Worm (Caenorhabditis elegans): ENCODE measurements around the gene F08H9.2.

F08H9.2 gene

DNA sequence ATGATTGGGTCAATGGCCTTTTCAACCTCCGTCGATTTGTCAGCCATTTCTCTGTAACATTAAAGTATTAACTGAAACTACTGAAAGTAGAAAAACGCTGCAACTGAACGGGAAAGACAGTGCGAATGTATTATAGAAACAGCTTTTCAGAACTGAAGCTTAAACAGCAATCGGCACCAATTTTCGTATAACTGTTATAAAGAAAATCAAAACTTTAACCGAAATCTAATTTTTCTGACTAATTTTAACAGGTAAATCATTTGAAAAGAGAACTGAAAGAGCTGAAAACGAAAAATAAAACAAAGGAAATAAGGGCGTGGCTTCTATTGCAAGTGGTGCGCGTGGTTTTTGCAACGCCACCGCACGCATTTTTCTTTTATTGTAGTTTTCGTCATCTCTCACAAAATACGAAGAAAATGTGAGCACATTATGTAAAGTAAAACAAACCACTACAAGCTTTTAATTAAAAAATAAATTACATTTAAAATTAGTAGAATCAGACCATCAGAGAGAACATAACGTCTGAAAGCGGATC is 35.4 kb upstream of the F08H9.2 start, which contains the start of gene rrsr-1:
Gene rrsr-1, minus strand, starts transcription at position 51 of the 535 bp plus-strand sequence.
- no peak for TF ChIP-seq jun-1 (tag; optimal IDR thresholded peaks at IDR 0.05)
- no peak for TF ChIP-seq nhr-76 (tag; optimal IDR thresholded peaks at IDR 0.05)
- TF ChIP-seq Y116A8C.19 (tag; optimal IDR thresholded peaks at IDR 0.05; ENCODE audit: borderline replicate concordance), result no peak
- no peak for TF ChIP-seq ces-1 (GFP tag; optimal IDR thresholded peaks at IDR 0.05)
- TF ChIP-seq vab-15 (tag; optimal IDR thresholded peaks at IDR 0.05), result no peak
- TF ChIP-seq sox-4 (tag; optimal IDR thresholded peaks at IDR 0.05), result peak; percentile 15
- no peak for TF ChIP-seq zip-4 (GFP tag; optimal IDR thresholded peaks at IDR 0.05)
- TF ChIP-seq nhr-77 (tag; optimal IDR thresholded peaks at IDR 0.05), result no peak
- TF ChIP-seq C16A3.4 (tag; optimal IDR thresholded peaks at IDR 0.05), result peak; percentile 23
- TF ChIP-seq lsy-2 (tag; optimal IDR thresholded peaks at IDR 0.05), result peak in 1 of 2 experiments; percentile 40
- TF ChIP-seq unc-30 (tag; optimal IDR thresholded peaks at IDR 0.05), result no peak
- peak; percentile 15 for TF ChIP-seq lir-3 (tag; optimal IDR thresholded peaks at IDR 0.05; ENCODE audit: poor library complexity)
- TF ChIP-seq ets-5 (GFP tag; IDR thresholded peaks at IDR 0.05), result no peak
- TF ChIP-seq F16B12.6 (tag; optimal IDR thresholded peaks at IDR 0.05), result no peak
- peak; percentile 49 to 58 for TF ChIP-seq efl-1 (optimal IDR thresholded peaks at IDR 0.05)
- TF ChIP-seq efl-1 (GFP tag; optimal IDR thresholded peaks at IDR 0.05 in 1 of 2), result peak; percentile 32 to 96
- no peak for TF ChIP-seq pag-3 (tag; optimal IDR thresholded peaks at IDR 0.05; ENCODE audit: borderline replicate concordance, insufficient read depth)
- no peak for TF ChIP-seq lin-13 (GFP tag; optimal IDR thresholded peaks at IDR 0.05)
- TF ChIP-seq nhr-11 (tag; optimal IDR thresholded peaks at IDR 0.05), result peak; percentile 2
- peak in 1 of 2 experiments; percentile 54 for TF ChIP-seq lin-35 (GFP tag; optimal IDR thresholded peaks at IDR 0.05)
- TF ChIP-seq mef-2 (tag; optimal IDR thresholded peaks at IDR 0.05), result no peak
- TF ChIP-seq nhr-85 (tag), result no peak
- TF ChIP-seq efl-3 (GFP tag; optimal IDR thresholded peaks at IDR 0.05), result no peak
- TF ChIP-seq zag-1 (tag; optimal IDR thresholded peaks at IDR 0.05), result no peak
- peak; percentile 75 for TF ChIP-seq unc-130 (tag; optimal IDR thresholded peaks at IDR 0.05)
- TF ChIP-seq nhr-28 (tag; optimal IDR thresholded peaks at IDR 0.05), result no peak
- TF ChIP-seq sptf-1 (tag; optimal IDR thresholded peaks at IDR 0.05), result no peak
- peak; percentile 42 for TF ChIP-seq nhr-19 (GFP tag; conservative IDR thresholded peaks at IDR 0.05)
- TF ChIP-seq ceh-90 (tag; optimal IDR thresholded peaks at IDR 0.05), result no peak
- no peak for TF ChIP-seq hlh-4 (tag; optimal IDR thresholded peaks at IDR 0.05)
- TF ChIP-seq nhr-20 (tag; optimal IDR thresholded peaks at IDR 0.05), result peak; percentile 47
- no peak for TF ChIP-seq lin-15B (tag; optimal IDR thresholded peaks at IDR 0.05)
- no peak for TF ChIP-seq fkh-8 (tag; optimal IDR thresholded peaks at IDR 0.05)
- TF ChIP-seq unc-86 (tag; optimal IDR thresholded peaks at IDR 0.05), result peak; percentile 19
- TF ChIP-seq ceh-88 (GFP tag; IDR thresholded peaks at IDR 0.05), result no peak
- peak; percentile 36 for TF ChIP-seq dsc-1 (tag; optimal IDR thresholded peaks at IDR 0.05)
- TF ChIP-seq lin-14 (GFP tag; optimal IDR thresholded peaks at IDR 0.05), result no peak
- no peak for TF ChIP-seq tlp-1 (tag; optimal IDR thresholded peaks at IDR 0.05)
- no peak for TF ChIP-seq fkh-4 (tag; optimal IDR thresholded peaks at IDR 0.05; ENCODE audit: borderline replicate concordance)
- peak; percentile 42 for TF ChIP-seq tbx-2 (tag; optimal IDR thresholded peaks at IDR 0.05)
- TF ChIP-seq blmp-1 (tag; optimal IDR thresholded peaks at IDR 0.05), result peak; percentile 21
- no peak for TF ChIP-seq mdl-1 (tag; optimal IDR thresholded peaks at IDR 0.05)
- peak in 2 of 3 experiments; percentile 20 to 34 for TF ChIP-seq ceh-82 (tag; optimal IDR thresholded peaks at IDR 0.05)
- TF ChIP-seq grh-1 (GFP tag; IDR thresholded peaks at IDR 0.05), result no peak
- TF ChIP-seq swsn-7 (tag; optimal IDR thresholded peaks at IDR 0.05), result peak; percentile 64
- no peak for TF ChIP-seq ama-1 (optimal IDR thresholded peaks at IDR 0.05)
- TF ChIP-seq elt-2 (tag; optimal IDR thresholded peaks at IDR 0.05), result no peak
- TF ChIP-seq rnt-1 (tag; optimal IDR thresholded peaks at IDR 0.05), result peak; percentile 78
- TF ChIP-seq snpc-4 (tag; optimal IDR thresholded peaks at IDR 0.05), result peak; percentile 57
- TF ChIP-seq ztf-4 (tag; optimal IDR thresholded peaks at IDR 0.05), result no peak
- TF ChIP-seq aha-1 (tag; optimal IDR thresholded peaks at IDR 0.05), result no peak
- TF ChIP-seq nhr-71 (tag; optimal IDR thresholded peaks at IDR 0.05), result no peak
- no peak for TF ChIP-seq pqm-1 (tag; optimal IDR thresholded peaks at IDR 0.05)
- peak; percentile 74 for TF ChIP-seq skn-1 (tag; optimal IDR thresholded peaks at IDR 0.05)
- TF ChIP-seq irx-1 (tag; optimal IDR thresholded peaks at IDR 0.05), result peak; percentile 29

Measured in whole organism, L1 larva.